Fruit fly (Drosophila melanogaster): ENCODE data around the gene Elys.

Gene Elys

dm6 chrX:19694792-19695558, 42.9 kb downstream of the Elys start, which contains the start of gene CG14229 (continued):
- TF ChIP-seq CG8765 (GFP tag; IDR thresholded peaks at IDR 0.05) (no peak), CG10565 (GFP tag; optimal IDR thresholded peaks at IDR 0.05) (no peak), Stat92E (GFP tag; optimal IDR thresholded peaks at IDR 0.05) (no peak), ewg (GFP tag; optimal IDR thresholded peaks at IDR 0.05) (no peak), CHES-1-like (GFP tag; optimal IDR thresholded peaks at IDR 0.05) (no peak), nerfin-1 (tag; optimal IDR thresholded peaks at IDR 0.05) (no peak), Doc3 (GFP tag; IDR thresholded peaks at IDR 0.05; ENCODE audit: partially characterized antibody) (no peak), Oaz (GFP tag; IDR thresholded peaks at IDR 0.05) (no peak), grn (GFP tag; optimal IDR thresholded peaks at IDR 0.05) (no peak), cato (GFP tag; optimal IDR thresholded peaks at IDR 0.05; ENCODE audit: borderline replicate concordance) (no peak), Doc2 (GFP tag; IDR thresholded peaks at IDR 0.05) (no peak), hkb (optimal IDR thresholded peaks at IDR 0.05) (no peak), hkb (GFP tag; IDR thresholded peaks at IDR 0.05) (0 out of 2 replicates have a peak, but pooled peaks have one; percentile 26), twi (tag; optimal IDR thresholded peaks at IDR 0.05) (no peak), pzg (GFP tag; optimal IDR thresholded peaks at IDR 0.05) (peak; percentile 44), D19A (tag; optimal IDR thresholded peaks at IDR 0.05) (peak; percentile 75), CG17361 (GFP tag; IDR thresholded peaks at IDR 0.05) (no peak), lab (GFP tag; optimal IDR thresholded peaks at IDR 0.05) (peak; percentile 4), amos (GFP tag; IDR thresholded peaks at IDR 0.05; ENCODE audit: partially characterized antibody) (0 out of 2 replicates have a peak, but pooled peaks have one; percentile 16), Dll (GFP tag; IDR thresholded peaks at IDR 0.05; ENCODE audit: partially characterized antibody) (0 out of 4 replicates have a peak, but pooled peaks have one; percentile 23), Lim3 (GFP tag; IDR thresholded peaks at IDR 0.05) (no peak), CG7928 (GFP tag; optimal IDR thresholded peaks at IDR 0.05) (no peak), CG9817 (tag; optimal IDR thresholded peaks at IDR 0.05) (no peak), CG9876 (GFP tag; optimal IDR thresholded peaks at IDR 0.05) (no peak), MBD-R2 (GFP tag; IDR thresholded peaks at IDR 0.05) (peak; percentile 54), Tbp (GFP tag; optimal IDR thresholded peaks at IDR 0.05) (no peak), slbo (GFP tag; IDR thresholded peaks at IDR 0.05) (peak; percentile 38), CG4328 (GFP tag; optimal IDR thresholded peaks at IDR 0.05) (no peak), CG2875 (GFP tag; optimal IDR thresholded peaks at IDR 0.05) (no peak), CG10462 (GFP tag; optimal IDR thresholded peaks at IDR 0.05) (no peak), CG8359 (GFP tag; optimal IDR thresholded peaks at IDR 0.05; ENCODE audit: borderline replicate concordance) (no peak), CG4424 (GFP tag; optimal IDR thresholded peaks at IDR 0.05) (no peak), row (GFP tag; IDR thresholded peaks at IDR 0.05) (peak; percentile 57), Xrp1 (GFP tag; IDR thresholded peaks at IDR 0.05) (peak; percentile 59), Fer2 (tag; optimal IDR thresholded peaks at IDR 0.05) (no peak), Hey (tag; optimal IDR thresholded peaks at IDR 0.05) (no peak), toy (GFP tag; IDR thresholded peaks at IDR 0.05) (no peak), pan (optimal IDR thresholded peaks at IDR 0.05) (no peak), pan (GFP tag; optimal IDR thresholded peaks at IDR 0.05 in 1 of 2, IDR thresholded peaks at IDR 0.05 in 1 of 2) (peak in 1 of 2 experiments; percentile 50), CG2129 (GFP tag; IDR thresholded peaks at IDR 0.05; ENCODE audit: partially characterized antibody) (no peak), CG11696 (GFP tag; IDR thresholded peaks at IDR 0.05) (peak; percentile 82), luna (GFP tag; optimal IDR thresholded peaks at IDR 0.05) (no peak), Hr51 (GFP tag; optimal IDR thresholded peaks at IDR 0.05) (peak in 1 of 2 experiments; percentile 18), CG7963 (GFP tag; IDR thresholded peaks at IDR 0.05; ENCODE audit: partially characterized antibody) (no peak), CG13123 (GFP tag; optimal IDR thresholded peaks at IDR 0.05) (no peak), kay (GFP tag; optimal IDR thresholded peaks at IDR 0.05) (no peak), PHDP (tag; optimal IDR thresholded peaks at IDR 0.05) (no peak), CG6689 (GFP tag; IDR thresholded peaks at IDR 0.05) (peak; percentile 77), h (optimal IDR thresholded peaks at IDR 0.05) (no peak), D19B (GFP tag; optimal IDR thresholded peaks at IDR 0.05) (no peak)

All from whole organism, embryonic.